Fruit fly (Drosophila melanogaster) whole organism, embryonic: Measurements from ENCODE around the gene IntS2.

ENCODE experiments used
- Abd-B ChIP-seq: fragments of 200-800 bp; sonication (Bioruptor generic); optimal IDR thresholded peaks from 2 replicates; lab custom pipeline; 2018; ENCODE audit warnings: missing biosample characterization, mild to moderate bottlenecking, missing genetic modification characterization, moderate library complexity
- Adf1 ChIP-seq: fragments of 200-800 bp; sonication (Bioruptor generic); IDR thresholded peaks from 2 replicates; pipeline ENCODE4 v1.3.6; 2022; ENCODE audit warnings: missing biosample characterization, missing genetic modification characterization
- B-H2 ChIP-seq: fragments of 200-800 bp; sonication (Bioruptor generic); optimal IDR thresholded peaks from 2 replicates; lab custom pipeline; 2018; ENCODE audit warnings: missing biosample characterization, mild to moderate bottlenecking, missing genetic modification characterization
- Blimp-1 ChIP-seq: fragments of 200-800 bp; sonication (Bioruptor generic); optimal IDR thresholded peaks from 3 replicates; lab custom pipeline; 2018; ENCODE audit warnings: missing biosample characterization, missing genetic modification characterization, mild to moderate bottlenecking, moderate library complexity, missing genetic modification reagents
- CG10267 ChIP-seq: fragments of 200-800 bp; sonication (Bioruptor generic); optimal IDR thresholded peaks from 2 replicates; lab custom pipeline; 2018; ENCODE audit warnings: missing biosample characterization, mild to moderate bottlenecking, missing genetic modification characterization, moderate library complexity
- CG11085 ChIP-seq: fragments of 200-800 bp; sonication (Bioruptor generic); IDR thresholded peaks from 2 replicates; pipeline ENCODE4 v1.3.6; 2022; ENCODE audit warnings: missing biosample characterization, missing genetic modification characterization
- CG11093 ChIP-seq: fragments of 200-800 bp; sonication (Bioruptor generic); IDR thresholded peaks from 3 replicates; pipeline ENCODE4 v1.3.6; 2022; ENCODE audit warnings: missing biosample characterization, missing genetic modification characterization
- CG11696 ChIP-seq: fragments of 200-800 bp; sonication (Bioruptor generic); IDR thresholded peaks from 2 replicates; pipeline ENCODE4 v1.3.6; 2022; ENCODE audit warnings: missing biosample characterization, missing genetic modification characterization
- CG12155 ChIP-seq: fragments of 200-800 bp; sonication (Bioruptor generic); optimal IDR thresholded peaks from 3 replicates; lab custom pipeline; 2016; ENCODE audit warnings: missing biosample characterization, missing genetic modification characterization
- CG12219 ChIP-seq: fragments of 200-800 bp; sonication (Bioruptor generic); optimal IDR thresholded peaks from 3 replicates; lab custom pipeline; 2018; ENCODE audit warnings: missing biosample characterization, mild to moderate bottlenecking, missing genetic modification characterization
- CG17361 ChIP-seq: fragments of 200-800 bp; sonication (Bioruptor generic); IDR thresholded peaks from 3 replicates; pipeline ENCODE4 v1.3.6; 2022; ENCODE audit warnings: missing biosample characterization, missing genetic modification characterization
- CG2678 ChIP-seq: fragments of 200-800 bp; sonication (Bioruptor generic); optimal IDR thresholded peaks from 3 replicates; lab custom pipeline; 2019; ENCODE audit warnings: missing biosample characterization, mild to moderate bottlenecking, missing genetic modification characterization, moderate library complexity
- CG3163 ChIP-seq: fragments of 200-800 bp; sonication (Bioruptor generic); optimal IDR thresholded peaks from 3 replicates; lab custom pipeline; 2016; ENCODE audit warnings: missing biosample characterization, missing genetic modification characterization
- CG8388 ChIP-seq: fragments of 200-800 bp; sonication (Bioruptor generic); optimal IDR thresholded peaks from 2 replicates; lab custom pipeline; 2019; ENCODE audit warnings: missing biosample characterization, mild to moderate bottlenecking, missing genetic modification characterization, moderate library complexity
- CG9609 ChIP-seq: fragments of 200-800 bp; sonication (Bioruptor generic); optimal IDR thresholded peaks from 3 replicates; lab custom pipeline; 2016; ENCODE audit warnings: missing biosample characterization, missing genetic modification characterization
- CoRest ChIP-seq: fragments of 200-800 bp; sonication (Bioruptor generic); optimal IDR thresholded peaks from 3 replicates; lab custom pipeline; 2018; ENCODE audit warnings: missing biosample characterization, mild to moderate bottlenecking, missing genetic modification characterization, moderate library complexity
- Dip2 ChIP-seq: fragments of 200-800 bp; sonication (Bioruptor generic); IDR thresholded peaks from 2 replicates; pipeline ENCODE4 v1.3.6; 2022; ENCODE audit warnings: missing biosample characterization, missing genetic modification characterization
- Doc2 ChIP-seq: fragments of 200-800 bp; sonication (Bioruptor generic); IDR thresholded peaks from 2 replicates; pipeline ENCODE4 v1.3.6; 2022; ENCODE audit warnings: missing biosample characterization, missing genetic modification characterization
- Dp ChIP-seq: fragments of 200-800 bp; sonication (Bioruptor generic); optimal IDR thresholded peaks from 2 replicates; lab custom pipeline; 2018; ENCODE audit warnings: missing biosample characterization, mild to moderate bottlenecking, missing genetic modification characterization, moderate library complexity
- Fer2 ChIP-seq: fragments of 200-800 bp; sonication (Bioruptor generic); optimal IDR thresholded peaks from 2 replicates; lab custom pipeline; 2018; ENCODE audit warnings: missing biosample characterization, mild to moderate bottlenecking, missing genetic modification characterization, moderate library complexity
- Gug ChIP-seq: fragments of 200-800 bp; sonication (Bioruptor generic); IDR thresholded peaks from 4 replicates; pipeline ENCODE4 v1.3.6; 2022; ENCODE audit warnings: missing biosample characterization, missing genetic modification characterization
- HHEX ChIP-seq: fragments of 200-800 bp; sonication (Bioruptor generic); optimal IDR thresholded peaks from 3 replicates; lab custom pipeline; 2017; ENCODE audit warnings: missing biosample characterization, mild to moderate bottlenecking, missing genetic modification characterization, missing genetic modification reagents
- Hr51 ChIP-seq, 2 experiments: fragments of 200-800 bp; sonication (Bioruptor generic); optimal IDR thresholded peaks; 2 replicates in 1 of 2; 3 replicates in 1 of 2; lab custom pipeline; 2016 to 2018; ENCODE audit warnings: missing biosample characterization in 2 of 2, missing genetic modification characterization in 2 of 2, mild to moderate bottlenecking in 1 of 2, moderate library complexity in 1 of 2
- Lpt ChIP-seq: fragments of >200 bp; optimal IDR thresholded peaks from 2 replicates; lab custom pipeline; 2018; ENCODE audit warnings: missing biosample characterization, missing genetic modification characterization
- MESR4 ChIP-seq: fragments of 200-800 bp; sonication (Bioruptor generic); optimal IDR thresholded peaks from 2 replicates; lab custom pipeline; 2018; ENCODE audit warnings: missing biosample characterization, mild to moderate bottlenecking, missing genetic modification characterization, moderate library complexity
- Meics ChIP-seq: fragments of 200-800 bp; sonication (Bioruptor generic); optimal IDR thresholded peaks from 2 replicates; lab custom pipeline; 2017; ENCODE audit warnings: missing biosample characterization, mild to moderate bottlenecking, missing genetic modification characterization
- Ravus ChIP-seq: fragments of 200-800 bp; sonication (Bioruptor generic); IDR thresholded peaks from 2 replicates; pipeline ENCODE4 v1.3.6; 2022; ENCODE audit warnings: missing biosample characterization, missing genetic modification characterization
- Side ChIP-seq: fragments of 200-800 bp; sonication (Bioruptor generic); optimal IDR thresholded peaks from 2 replicates; lab custom pipeline; 2016; ENCODE audit warnings: missing biosample characterization, missing genetic modification characterization
- Spps ChIP-seq: fragments of 200-800 bp; sonication (Bioruptor generic); optimal IDR thresholded peaks from 2 replicates; lab custom pipeline; 2018; ENCODE audit warnings: missing biosample characterization, mild to moderate bottlenecking, missing genetic modification characterization
- Trl ChIP-seq, 3 experiments: fragments of >200 bp in 2 of 3; fragments of 200-800 bp in 1 of 3; sonication (Bioruptor generic) in 1 of 3; optimal IDR thresholded peaks; 2 replicates in 1 of 3; 3 replicates in 2 of 3; lab custom pipeline; 2016 to 2017; ENCODE audit warnings: missing biosample characterization in 1 of 3, missing genetic modification characterization in 1 of 3
- ap ChIP-seq: fragments of 200-800 bp; sonication (Bioruptor generic); IDR thresholded peaks from 2 replicates; pipeline ENCODE4 v1.3.6; 2022; ENCODE audit warnings: missing biosample characterization, missing genetic modification characterization
- cg ChIP-seq: fragments of 200-800 bp; sonication (Bioruptor generic); optimal IDR thresholded peaks from 3 replicates; lab custom pipeline; 2019; ENCODE audit warnings: missing biosample characterization, mild to moderate bottlenecking, missing genetic modification characterization, moderate library complexity
- chn ChIP-seq: fragments of 200-800 bp; sonication (Bioruptor generic); optimal IDR thresholded peaks from 2 replicates; lab custom pipeline; 2016; ENCODE audit warnings: missing biosample characterization, missing genetic modification characterization
- cwo ChIP-seq: fragments of 200-800 bp; sonication (Bioruptor generic); optimal IDR thresholded peaks from 3 replicates; lab custom pipeline; 2017; ENCODE audit warnings: missing biosample characterization, missing genetic modification characterization, mild to moderate bottlenecking, moderate library complexity, missing genetic modification reagents
- dimm ChIP-seq: fragments of 200-800 bp; sonication (Bioruptor generic); IDR thresholded peaks from 2 replicates; pipeline ENCODE4 v1.3.6; 2022; ENCODE audit warnings: missing biosample characterization, missing genetic modification characterization
- dysf ChIP-seq: fragments of 200-800 bp; sonication (Bioruptor generic); IDR thresholded peaks from 3 replicates; pipeline ENCODE4 v1.3.6; 2022; ENCODE audit warnings: missing biosample characterization, missing genetic modification characterization
- fd3F ChIP-seq: fragments of 200-800 bp; sonication (Bioruptor generic); optimal IDR thresholded peaks from 2 replicates; lab custom pipeline; 2018; ENCODE audit warnings: missing biosample characterization, mild to moderate bottlenecking, missing genetic modification characterization, moderate library complexity
- fu2 ChIP-seq: fragments of 200-800 bp; sonication (Bioruptor generic); optimal IDR thresholded peaks from 2 replicates; lab custom pipeline; 2016; ENCODE audit warnings: missing biosample characterization, missing genetic modification characterization
- gcm2 ChIP-seq: fragments of 200-800 bp; sonication (Bioruptor generic); optimal IDR thresholded peaks from 2 replicates; lab custom pipeline; 2016; ENCODE audit warnings: missing biosample characterization, missing genetic modification characterization
- gem ChIP-seq: fragments of 200-800 bp; sonication (Bioruptor generic); optimal IDR thresholded peaks from 2 replicates; lab custom pipeline; 2019; ENCODE audit warnings: missing biosample characterization, mild to moderate bottlenecking, missing genetic modification characterization, moderate library complexity
- hth ChIP-seq: fragments of >200 bp; optimal IDR thresholded peaks from 2 replicates; lab custom pipeline; 2017; ENCODE audit warnings: inconsistent platforms
- insv ChIP-seq, 2 experiments: fragments of 200-800 bp; sonication (Bioruptor generic); optimal IDR thresholded peaks; 3 replicates each; lab custom pipeline; 2016 to 2018; ENCODE audit warnings: missing biosample characterization in 2 of 2, missing genetic modification characterization in 2 of 2
- jigr1 ChIP-seq: fragments of 200-800 bp; sonication (Bioruptor generic); IDR thresholded peaks from 3 replicates; pipeline ENCODE4 v1.3.6; 2022; ENCODE audit warnings: missing biosample characterization, missing genetic modification characterization
- mirr ChIP-seq: fragments of 200-800 bp; sonication (Bioruptor generic); optimal IDR thresholded peaks from 3 replicates; lab custom pipeline; 2018; ENCODE audit warnings: missing biosample characterization, mild to moderate bottlenecking, missing genetic modification characterization
- phol ChIP-seq: fragments of 200-800 bp; sonication (Bioruptor generic); optimal IDR thresholded peaks from 3 replicates; lab custom pipeline; 2018; ENCODE audit warnings: missing biosample characterization, mild to moderate bottlenecking, missing genetic modification characterization, moderate library complexity
- repo ChIP-seq: fragments of 200-800 bp; sonication (Bioruptor generic); optimal IDR thresholded peaks from 2 replicates; lab custom pipeline; 2016; ENCODE audit warnings: missing biosample characterization, missing genetic modification characterization
- ro ChIP-seq: fragments of 200-800 bp; sonication (Bioruptor generic); IDR thresholded peaks from 2 replicates; pipeline ENCODE4 v1.3.6; 2022; ENCODE audit warnings: missing biosample characterization, missing genetic modification characterization
- row ChIP-seq: fragments of 200-800 bp; sonication (Bioruptor generic); IDR thresholded peaks from 3 replicates; pipeline ENCODE4 v1.3.6; 2022; ENCODE audit warnings: missing biosample characterization, missing genetic modification characterization
- scrt ChIP-seq: fragments of 200-800 bp; sonication (Bioruptor generic); optimal IDR thresholded peaks from 2 replicates; lab custom pipeline; 2018; ENCODE audit warnings: missing biosample characterization, mild to moderate bottlenecking, missing genetic modification characterization, moderate library complexity
- tap ChIP-seq: fragments of 200-800 bp; optimal IDR thresholded peaks from 3 replicates; lab custom pipeline; 2019; ENCODE audit warnings: missing biosample characterization, mild to moderate bottlenecking, missing genetic modification characterization, moderate library complexity
- tio ChIP-seq: fragments of 200-800 bp; sonication (Bioruptor generic); optimal IDR thresholded peaks from 2 replicates; lab custom pipeline; 2017; ENCODE audit warnings: missing biosample characterization, missing genetic modification characterization, inconsistent platforms

Gene IntS2

DNA sequence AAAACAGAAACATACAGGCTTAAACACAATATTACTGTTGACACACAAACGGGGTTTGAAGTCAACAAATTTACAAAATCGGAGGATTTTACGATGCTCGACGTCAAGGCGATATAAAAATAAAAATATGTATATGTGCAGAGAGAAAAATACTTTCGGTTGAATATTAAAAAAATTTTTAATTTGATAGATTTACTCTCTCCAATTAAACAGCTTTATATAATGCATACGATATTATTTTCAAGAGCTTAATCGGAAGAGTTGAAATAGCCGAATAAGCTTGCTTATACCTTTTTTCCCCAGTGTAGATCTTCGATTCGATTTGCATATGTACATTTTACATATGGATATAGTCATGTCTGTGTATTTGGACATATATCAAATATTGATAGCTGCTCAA, 40.0 kb upstream of the IntS2 start (continued):
- peak; percentile 34 for TF ChIP-seq phol (tag; lab: Kevin White, UChicago)
- no peak for TF ChIP-seq HHEX (GFP tag; lab: Kevin White, UChicago)
- TF ChIP-seq Dp (GFP tag; lab: Kevin White, UChicago): no peak
- peak; percentile 12 for TF ChIP-seq fu2
- TF ChIP-seq Doc2 (GFP tag; lab: Robert Waterston, UW): no peak
- TF ChIP-seq ap (GFP tag; lab: Robert Waterston, UW): no peak
- peak; percentile 14; the same call in 1 of the 4 replicates for TF ChIP-seq Gug (GFP tag; lab: Robert Waterston, UW)
- TF ChIP-seq CG12219: peak; percentile 31
- no peak for TF ChIP-seq tap (tag; lab: Kevin White, UChicago)
- TF ChIP-seq CG11085: 0 out of 2 replicates have a peak, but pooled peaks have one; percentile 49
- no peak for TF ChIP-seq cg (GFP tag; lab: Kevin White, UChicago)
- TF ChIP-seq Dip2 (GFP tag; lab: Robert Waterston, UW): no peak
- peak; percentile 24 for TF ChIP-seq Fer2 (tag; lab: Kevin White, UChicago)
- no peak for TF ChIP-seq CG11696 (GFP tag; lab: Robert Waterston, UW)
- peak; percentile 65 for TF ChIP-seq CG17361
- no peak for TF ChIP-seq chn (GFP tag; lab: Kevin White, UChicago)
- TF ChIP-seq hth (lab: Kevin White, UChicago): no peak
- TF ChIP-seq CG11093 (GFP tag; lab: Robert Waterston, UW): no peak
- TF ChIP-seq Meics (GFP tag; lab: Kevin White, UChicago): peak; percentile 48
- peak; percentile 15 for TF ChIP-seq CG9609 (GFP tag; lab: Kevin White, UChicago)
- no peak for TF ChIP-seq repo
- peak; percentile 60 for TF ChIP-seq fd3F (GFP tag; lab: Kevin White, UChicago)
- TF ChIP-seq CG2678 (tag; lab: Kevin White, UChicago): peak; percentile 78
- TF ChIP-seq CG12155 (GFP tag; lab: Kevin White, UChicago): no peak
- TF ChIP-seq CG3163: no peak
- TF ChIP-seq Abd-B: peak; percentile 57
- TF ChIP-seq dysf: peak; percentile 75
- no peak; the same call in 1 of the 2 replicates for TF ChIP-seq Ravus (GFP tag; lab: Robert Waterston, UW)
- no peak for TF ChIP-seq insv (GFP tag; optimal IDR thresholded peaks at IDR 0.05; lab: Kevin White, UChicago)
- TF ChIP-seq Hr51 (GFP tag; optimal IDR thresholded peaks at IDR 0.05; lab: Kevin White, UChicago): peak in 1 of 2 experiments; percentile 70
- TF ChIP-seq mirr: no peak
- peak; percentile 61; the same call in 1 of the 2 replicates for TF ChIP-seq Adf1
- TF ChIP-seq scrt (GFP tag; lab: Kevin White, UChicago): peak; percentile 31
- TF ChIP-seq Side (GFP tag; lab: Kevin White, UChicago): no peak
- TF ChIP-seq MESR4 (GFP tag; lab: Kevin White, UChicago): no peak
- TF ChIP-seq CG10267: peak; percentile 14
- peak; percentile 9 for TF ChIP-seq CG8388 (GFP tag; lab: Kevin White, UChicago)
- TF ChIP-seq dimm: no peak
- peak; percentile 77 for TF ChIP-seq CoRest (tag; lab: Kevin White, UChicago)
- no peak for TF ChIP-seq gcm2 (GFP tag; lab: Kevin White, UChicago)
- TF ChIP-seq tio (GFP tag; lab: Kevin White, UChicago): peak; percentile 0
- TF ChIP-seq Trl (optimal IDR thresholded peaks at IDR 0.05; lab: Kevin White, UChicago): no peak
- TF ChIP-seq Trl (GFP tag; optimal IDR thresholded peaks at IDR 0.05; lab: Kevin White, UChicago): no peak
- TF ChIP-seq Lpt: no peak
- peak; percentile 18 for TF ChIP-seq cwo
- no peak for TF ChIP-seq Spps (tag; lab: Kevin White, UChicago)
- TF ChIP-seq ro (GFP tag; lab: Robert Waterston, UW): no peak
- peak; percentile 83 for TF ChIP-seq row
- TF ChIP-seq B-H2: no peak
- no peak for TF ChIP-seq jigr1 (GFP tag; lab: Robert Waterston, UW)
- peak; percentile 79 for TF ChIP-seq gem (tag; lab: Kevin White, UChicago)
- peak; percentile 16 for TF ChIP-seq Blimp-1 (GFP tag; lab: Kevin White, UChicago)
